Worm (Caenorhabditis elegans) whole organism, L4 larva: Measurements from ENCODE around the gene Y75B8A.44.

Experiments
- F10B5.3 ChIP-seq: sonication (generic microtip); optimal IDR thresholded peaks from 2 replicates; lab custom pipeline; 2016; ENCODE audit warnings: mild to moderate bottlenecking, missing genetic modification characterization, missing compliant biosample characterization
- F44E2.7 ChIP-seq: fragments of 200-800 bp; sonication (Bioruptor generic); IDR thresholded peaks from 2 replicates; pipeline ENCODE4 v2.1.2; 2022; ENCODE audit warnings: missing genetic modification characterization, missing compliant biosample characterization
- R02D3.7 ChIP-seq: fragments of 150-350 bp; sonication (generic microtip); optimal IDR thresholded peaks from 3 replicates; lab custom pipeline; 2014; ENCODE audit warnings: missing biosample characterization, missing genetic modification characterization
- T20F7.1 ChIP-seq: fragments of 200-800 bp; sonication (Bioruptor generic); optimal IDR thresholded peaks from 2 replicates; lab custom pipeline; 2018; ENCODE audit warnings: mild to moderate bottlenecking, missing genetic modification characterization, missing compliant biosample characterization
- Y105C5A.15 ChIP-seq: fragments of 200-800 bp; sonication (Bioruptor generic); IDR thresholded peaks from 2 replicates; pipeline ENCODE4 v1.3.6; 2022; ENCODE audit warnings: missing genetic modification characterization, missing compliant biosample characterization
- Y48G9A.11 ChIP-seq: fragments of 200-800 bp; sonication (Bioruptor generic); IDR thresholded peaks from 2 replicates; pipeline ENCODE4 v1.3.6; 2022; ENCODE audit warnings: missing genetic modification reagents, missing genetic modification characterization, missing compliant biosample characterization
- ZK337.2 ChIP-seq: fragments of 200-800 bp; sonication (Bioruptor generic); IDR thresholded peaks from 2 replicates; pipeline ENCODE4 v1.3.6; 2022; ENCODE audit warnings: missing genetic modification reagents, missing genetic modification characterization, missing compliant biosample characterization
- ama-1 ChIP-seq: fragments of 150-350 bp; optimal IDR thresholded peaks from 2 replicates; lab custom pipeline; 2014; ENCODE audit warnings: inconsistent platforms, mixed read lengths
- ceh-44 ChIP-seq: fragments of 200-800 bp; sonication (Bioruptor generic); IDR thresholded peaks from 2 replicates; pipeline ENCODE4 v1.3.6; 2022; ENCODE audit warnings: missing genetic modification reagents, missing genetic modification characterization, missing compliant biosample characterization
- cey-2 ChIP-seq: sonication (generic microtip); optimal IDR thresholded peaks from 3 replicates; lab custom pipeline; 2017; ENCODE audit warnings: missing genetic modification characterization, mild to moderate bottlenecking, missing compliant biosample characterization, antibody characterized with exemption, borderline replicate concordance; ENCODE audit not compliant: insufficient read depth
- ctbp-1 ChIP-seq: fragments of 200-800 bp; sonication (Bioruptor generic); IDR thresholded peaks from 2 replicates; pipeline ENCODE4 v1.3.6; 2022; ENCODE audit warnings: missing genetic modification reagents, missing genetic modification characterization, missing compliant biosample characterization
- dmd-8 ChIP-seq: fragments of 200-800 bp; sonication (Bioruptor generic); IDR thresholded peaks from 2 replicates; pipeline ENCODE4 v1.3.6; 2022; ENCODE audit warnings: missing genetic modification characterization, missing compliant biosample characterization
- dmd-9 ChIP-seq: fragments of 200-800 bp; sonication (Bioruptor generic); IDR thresholded peaks from 2 replicates; pipeline ENCODE4 v1.3.6; 2022; ENCODE audit warnings: missing genetic modification reagents, missing genetic modification characterization, missing compliant biosample characterization
- hif-1 ChIP-seq, 2 experiments: sonication (generic microtip); optimal IDR thresholded peaks; 2 replicates each; lab custom pipeline; 2016 to 2017; ENCODE audit warnings: missing compliant biosample characterization in 2 of 2, missing genetic modification characterization in 2 of 2, missing genetic modification reagents in 2 of 2, missing genotype in 2 of 2, mild to moderate bottlenecking in 1 of 2
- jun-1 ChIP-seq: fragments of 150-350 bp; optimal IDR thresholded peaks from 2 replicates; lab custom pipeline; 2014; ENCODE audit warnings: missing biosample characterization, missing genetic modification reagents, missing genetic modification characterization
- lin-38 ChIP-seq: fragments of 200-800 bp; sonication (Bioruptor generic); IDR thresholded peaks from 2 replicates; pipeline ENCODE4 v1.3.6; 2022; ENCODE audit warnings: missing genetic modification reagents, missing genetic modification characterization, missing compliant biosample characterization
- lsy-2 ChIP-seq, 2 experiments: fragments of 150-350 bp in 1 of 2; sonication (generic microtip) in 1 of 2; optimal IDR thresholded peaks; 2 replicates each; lab custom pipeline; 2014 to 2017; ENCODE audit warnings: missing biosample characterization in 2 of 2, missing genetic modification characterization in 2 of 2
- mdt-29 ChIP-seq: fragments of 200-800 bp; sonication (Bioruptor generic); IDR thresholded peaks from 2 replicates; pipeline ENCODE4 v1.3.6; 2022; ENCODE audit warnings: missing genetic modification reagents, missing genetic modification characterization, missing compliant biosample characterization
- mep-1 ChIP-seq: fragments of 150-350 bp; sonication (generic microtip); optimal IDR thresholded peaks from 3 replicates; lab custom pipeline; 2014; ENCODE audit warnings: missing biosample characterization, missing genetic modification characterization
- mes-2 ChIP-seq: sonication (generic microtip); optimal IDR thresholded peaks from 2 replicates; lab custom pipeline; 2016; ENCODE audit warnings: missing genotype, mild to moderate bottlenecking, missing genetic modification characterization, missing compliant biosample characterization; ENCODE audit not compliant: poor library complexity, severe bottlenecking
- mxl-2 ChIP-seq: fragments of 200-800 bp; sonication (Bioruptor generic); conservative IDR thresholded peaks from 2 replicates; pipeline ENCODE4 v1.3.6; 2022; ENCODE audit warnings: missing genetic modification reagents, missing genetic modification characterization, missing compliant biosample characterization
- nhr-10 ChIP-seq: fragments of 150-350 bp; optimal IDR thresholded peaks from 2 replicates; lab custom pipeline; 2014; ENCODE audit warnings: missing biosample characterization, missing genetic modification characterization
- nhr-102 ChIP-seq: sonication (generic microtip); optimal IDR thresholded peaks from 2 replicates; lab custom pipeline; 2016; ENCODE audit warnings: mild to moderate bottlenecking, missing genetic modification characterization, moderate library complexity, missing compliant biosample characterization
- nhr-11 ChIP-seq: fragments of 150-350 bp; optimal IDR thresholded peaks from 2 replicates; lab custom pipeline; 2014; ENCODE audit warnings: missing biosample characterization, missing genetic modification characterization
- nhr-237 ChIP-seq: sonication (generic microtip); optimal IDR thresholded peaks from 2 replicates; lab custom pipeline; 2017; ENCODE audit warnings: missing biosample characterization, missing genetic modification characterization
- nhr-6 ChIP-seq: fragments of 150-350 bp; optimal IDR thresholded peaks from 2 replicates; lab custom pipeline; 2014; ENCODE audit warnings: missing biosample characterization, missing genetic modification characterization
- php-3 ChIP-seq: fragments of 200-800 bp; sonication (Bioruptor generic); IDR thresholded peaks from 2 replicates; pipeline ENCODE4 v1.3.6; 2022; ENCODE audit warnings: missing genetic modification reagents, missing genetic modification characterization, missing compliant biosample characterization
- rbr-2 ChIP-seq: sonication (generic microtip); optimal IDR thresholded peaks from 2 replicates; lab custom pipeline; 2016; ENCODE audit warnings: missing genotype, missing genetic modification characterization, missing compliant biosample characterization
- saeg-2 ChIP-seq: fragments of 200-800 bp; sonication (Bioruptor generic); IDR thresholded peaks from 2 replicates; pipeline ENCODE4 v1.3.6; 2022; ENCODE audit warnings: missing genetic modification reagents, missing genetic modification characterization, missing compliant biosample characterization
- skn-1 ChIP-seq: fragments of 150-350 bp; optimal IDR thresholded peaks from 2 replicates; lab custom pipeline; 2014; ENCODE audit warnings: missing biosample characterization, missing genetic modification characterization
- snpc-1.2 ChIP-seq: fragments of 200-800 bp; sonication (Bioruptor generic); IDR thresholded peaks from 2 replicates; pipeline ENCODE4 v1.3.6; 2022; ENCODE audit warnings: missing genetic modification reagents, missing genetic modification characterization, missing compliant biosample characterization
- spr-1 ChIP-seq: sonication (generic microtip); optimal IDR thresholded peaks from 2 replicates; lab custom pipeline; 2016; ENCODE audit warnings: mild to moderate bottlenecking, missing genetic modification characterization, missing compliant biosample characterization
- spr-3 ChIP-seq: fragments of 200-800 bp; sonication (Bioruptor generic); optimal IDR thresholded peaks from 2 replicates; lab custom pipeline; 2018; ENCODE audit warnings: mild to moderate bottlenecking, missing genetic modification characterization, missing compliant biosample characterization
- tag-97 ChIP-seq: fragments of 200-800 bp; sonication (Bioruptor generic); IDR thresholded peaks from 2 replicates; pipeline ENCODE4 v1.3.6; 2022; ENCODE audit warnings: missing genetic modification characterization, missing compliant biosample characterization
- unc-130 ChIP-seq: sonication (generic microtip); optimal IDR thresholded peaks from 2 replicates; lab custom pipeline; 2016; ENCODE audit warnings: missing genetic modification reagents, missing genetic modification characterization, missing compliant biosample characterization
- zfp-3 ChIP-seq: fragments of 200-800 bp; sonication (Bioruptor generic); conservative IDR thresholded peaks from 2 replicates; pipeline ENCODE4 v1.3.6; 2022; ENCODE audit warnings: missing genetic modification reagents, missing genetic modification characterization, missing compliant biosample characterization
- zip-2 ChIP-seq: fragments of 150-350 bp; optimal IDR thresholded peaks from 2 replicates; lab custom pipeline; 2014; ENCODE audit warnings: missing biosample characterization, missing genetic modification characterization
- ztf-11 ChIP-seq: fragments of 150-350 bp; optimal IDR thresholded peaks from 2 replicates; lab custom pipeline; 2014; ENCODE audit warnings: missing biosample characterization, missing genetic modification characterization
- ztf-7 ChIP-seq: fragments of 150-350 bp; optimal IDR thresholded peaks from 2 replicates; lab custom pipeline; 2014; ENCODE audit warnings: missing biosample characterization, missing genetic modification characterization

Gene Y75B8A.44

DNA sequence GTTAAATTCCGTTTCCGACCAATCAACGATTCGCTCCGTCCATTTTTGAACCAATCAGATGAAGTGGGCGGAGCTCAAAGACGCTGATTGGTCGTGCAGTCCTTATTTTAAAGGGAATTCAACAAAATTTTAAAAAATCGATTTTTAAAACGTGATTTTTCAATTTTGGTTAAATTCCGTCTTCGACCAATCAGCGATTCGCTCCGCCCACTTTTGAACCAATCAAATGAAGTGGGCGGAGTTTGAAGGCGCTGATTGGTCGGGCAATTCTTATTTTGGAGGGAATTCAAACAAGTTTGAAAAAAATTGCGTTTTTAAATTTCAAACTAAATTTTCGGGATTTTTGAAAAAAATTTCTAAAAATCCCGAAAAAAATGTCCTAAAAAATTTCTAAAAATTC lies 40.8 kb upstream of the Y75B8A.44 start:
- TF ChIP-seq ZK337.2 (GFP tag; lab: Robert Waterston, UW) = no peak
- TF ChIP-seq mdt-29 (GFP tag; lab: Robert Waterston, UW) = no peak
- no peak for TF ChIP-seq rbr-2
- TF ChIP-seq F44E2.7 (GFP tag; lab: Robert Waterston, UW) = no peak
- no peak for TF ChIP-seq saeg-2 (GFP tag; lab: Robert Waterston, UW)

ce11 chrIII:12155759-12156158 lies 38.5 kb upstream of the Y75B8A.44 start:
- TF ChIP-seq nhr-237 (no peak), nhr-6 (tag; lab: Kevin White, UChicago) (no peak), nhr-10 (no peak), T20F7.1 (no peak), spr-1 (tag; lab: Kevin White, UChicago) (no peak), skn-1 (no peak), ctbp-1 (no peak), lsy-2 (tag; optimal IDR thresholded peaks at IDR 0.05; lab: Kevin White, UChicago) (no peak), mes-2 (no peak)

DNA sequence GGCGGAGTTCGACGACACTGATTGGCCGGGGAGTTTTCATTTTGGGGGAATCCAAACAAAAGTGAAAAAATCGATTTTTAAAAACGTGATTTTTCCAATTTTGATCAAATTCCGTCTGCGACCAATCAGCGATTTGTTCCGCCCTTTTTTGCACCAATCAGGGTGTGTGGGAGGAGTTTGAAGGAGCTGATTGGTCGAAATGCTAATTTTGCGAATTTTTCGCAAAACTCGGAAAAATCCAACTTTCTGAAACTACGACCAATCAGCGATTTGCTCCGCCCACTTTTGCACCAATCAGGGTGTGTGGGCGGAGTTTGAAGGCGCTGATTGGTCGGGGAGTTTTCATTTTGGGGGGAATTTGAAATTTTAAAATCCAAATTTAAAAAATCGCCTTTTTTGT lies 37.7 kb upstream of the Y75B8A.44 start:
- TF ChIP-seq Y105C5A.15 (GFP tag; lab: Robert Waterston, UW) = no peak
- no peak for TF ChIP-seq hif-1 (tag; optimal IDR thresholded peaks at IDR 0.05; lab: Kevin White, UChicago)
- TF ChIP-seq dmd-9 (GFP tag; lab: Robert Waterston, UW) = no peak
- no peak for TF ChIP-seq ceh-44 (GFP tag; lab: Robert Waterston, UW)
- TF ChIP-seq tag-97 (GFP tag; lab: Robert Waterston, UW) = no peak
- 0 out of 2 replicates have a peak, but pooled peaks have one; percentile 9 for TF ChIP-seq lin-38
- TF ChIP-seq, all 104 proteins: peak for 1

DNA sequence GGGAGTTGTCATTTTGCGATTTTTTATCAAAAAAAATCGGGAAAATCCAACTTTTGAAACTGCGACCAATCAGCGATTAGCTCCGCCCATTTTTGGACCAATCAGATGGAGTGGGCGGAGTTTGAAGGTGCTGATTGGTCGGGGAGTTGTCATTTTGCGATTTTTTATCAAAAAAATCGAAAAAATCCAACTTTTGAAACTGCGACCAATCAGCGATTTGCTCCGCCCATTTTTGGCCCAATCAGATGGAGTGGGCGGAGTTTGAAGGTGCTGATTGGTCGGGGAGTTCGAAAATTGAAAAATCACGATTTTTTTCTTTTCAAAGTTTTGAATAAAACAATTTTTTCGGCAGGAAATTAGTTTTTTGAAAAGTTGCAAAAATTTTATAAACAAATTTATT lies 36.7 kb upstream of the Y75B8A.44 start:
- TF ChIP-seq zip-2 = no peak
- TF ChIP-seq ztf-11 = no peak
- TF ChIP-seq dmd-8 (GFP tag; lab: Robert Waterston, UW) = no peak
- no peak for TF ChIP-seq snpc-1.2 (GFP tag; lab: Robert Waterston, UW)
- TF ChIP-seq unc-130 (GFP tag; lab: Kevin White, UChicago) = no peak
- no peak for TF ChIP-seq F10B5.3
- no peak for TF ChIP-seq jun-1 (tag; lab: Kevin White, UChicago)
- TF ChIP-seq Y48G9A.11 (GFP tag; lab: Robert Waterston, UW) = no peak
- TF ChIP-seq nhr-11 (tag; lab: Kevin White, UChicago) = no peak
- no peak for TF ChIP-seq ztf-7 (tag; lab: Kevin White, UChicago)
- TF ChIP-seq nhr-102 (tag; lab: Kevin White, UChicago) = no peak
- no peak for TF ChIP-seq ama-1 (lab: Kevin White, UChicago)
- TF ChIP-seq mxl-2 (GFP tag; lab: Robert Waterston, UW) = no peak
- no peak for TF ChIP-seq php-3 (GFP tag; lab: Robert Waterston, UW)
- TF ChIP-seq mep-1 (tag; lab: Kevin White, UChicago) = no peak
- no peak for TF ChIP-seq R02D3.7
- no peak for TF ChIP-seq mes-2
- no peak for TF ChIP-seq zfp-3
- TF ChIP-seq cey-2 (tag; lab: Kevin White, UChicago) = no peak
- no peak for TF ChIP-seq spr-3 (GFP tag; lab: Kevin White, UChicago)
